Worm (Caenorhabditis elegans) whole organism, mixed stage, embryonic: Measurements from ENCODE around the gene T22G5.1.

Source experiments
- nhr-237 ChIP-seq: fragments of 150-350 bp; optimal IDR thresholded peaks from 2 replicates; lab custom pipeline; 2014; ENCODE audit warnings: missing biosample characterization, missing genetic modification characterization
- pha-4 ChIP-seq: fragments of 150-350 bp; optimal IDR thresholded peaks from 2 replicates; lab custom pipeline; 2018; ENCODE audit warnings: missing biosample characterization, missing genetic modification reagents, missing genetic modification characterization
- ztf-11 ChIP-seq: fragments of 150-350 bp; optimal IDR thresholded peaks from 2 replicates; lab custom pipeline; 2014; ENCODE audit warnings: missing biosample characterization, missing genetic modification characterization

DNA sequence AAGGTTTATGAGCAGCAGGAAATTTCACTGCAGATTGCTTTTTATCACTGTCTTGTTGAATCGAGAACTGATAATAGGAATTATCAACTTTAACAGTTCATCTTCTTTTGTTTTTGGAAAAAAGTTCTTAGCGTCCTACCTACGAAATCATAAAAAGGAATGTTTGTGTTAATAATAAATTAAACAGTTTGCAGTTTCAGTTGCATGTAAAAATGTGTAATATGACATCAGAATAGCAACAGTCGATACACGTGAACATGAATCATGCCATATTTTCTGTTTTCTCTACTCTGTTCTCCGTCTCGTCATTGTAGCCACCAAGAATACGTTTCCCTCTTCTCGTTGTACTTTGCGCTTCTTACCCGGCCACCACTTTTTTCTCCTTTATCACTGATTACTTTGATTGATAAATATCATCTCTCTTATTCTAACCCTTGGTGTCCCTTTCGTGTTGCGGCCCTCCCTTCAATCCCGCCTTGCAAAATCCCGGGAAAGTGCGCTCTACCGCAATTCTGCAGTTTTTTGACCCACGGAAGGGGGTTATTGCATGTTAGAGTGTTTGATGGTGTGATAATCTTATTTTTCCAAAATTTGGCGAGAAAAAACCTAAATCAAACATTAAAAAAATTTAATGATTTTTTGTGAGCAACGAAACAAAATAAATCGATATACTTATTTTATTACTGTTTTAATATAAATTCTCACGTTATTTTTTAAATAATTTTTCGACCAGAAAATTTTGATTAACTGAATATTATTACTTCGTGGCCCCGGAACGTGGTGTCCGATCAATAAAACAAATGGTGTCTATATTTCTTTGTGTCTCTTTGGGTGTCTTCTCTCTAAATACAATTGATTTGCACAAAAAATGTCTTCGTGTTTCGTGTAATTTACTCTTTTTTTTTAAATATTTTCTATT lies 16.1 kb downstream of the T22G5.1 start, which contains the start of gene sptl-3:
- TF ChIP-seq ztf-11 (no peak), pha-4 (tag; lab: Kevin White, UChicago) (no peak), nhr-237 (tag; lab: Kevin White, UChicago) (no peak)
